Worm (Caenorhabditis elegans) whole organism, midembryonic: ENCODE measurements around the gene srbc-1.

Source experiments
- T22C8.4 ChIP-seq: fragments of 200-800 bp; sonication (Bioruptor generic); IDR thresholded peaks from 2 replicates; pipeline ENCODE4 v1.3.6; 2022; ENCODE audit warnings: missing genetic modification characterization, missing compliant biosample characterization
- cog-1 ChIP-seq: sonication (generic microtip); optimal IDR thresholded peaks from 2 replicates; lab custom pipeline; 2016; ENCODE audit warnings: missing genetic modification characterization, missing compliant biosample characterization
- flt-1 ChIP-seq: fragments of 200-800 bp; sonication (Bioruptor generic); IDR thresholded peaks from 2 replicates; pipeline ENCODE4 v1.3.6; 2022; ENCODE audit warnings: missing genetic modification characterization, missing compliant biosample characterization
- klf-2 ChIP-seq: fragments of 200-800 bp; sonication (Bioruptor generic); conservative IDR thresholded peaks from 2 replicates; pipeline ENCODE4 v1.3.6; 2022; ENCODE audit warnings: missing genetic modification reagents, missing genetic modification characterization, missing compliant biosample characterization
- med-1 ChIP-seq: sonication (generic microtip); optimal IDR thresholded peaks from 2 replicates; lab custom pipeline; 2017; ENCODE audit warnings: missing genetic modification characterization, mild to moderate bottlenecking, missing compliant biosample characterization, antibody characterized with exemption, missing genetic modification reagents; ENCODE audit not compliant: insufficient read depth
- ref-1 ChIP-seq: fragments of 200-800 bp; sonication (Bioruptor generic); conservative IDR thresholded peaks from 2 replicates; pipeline ENCODE4 v1.3.6; 2022; ENCODE audit warnings: missing genetic modification reagents, missing genetic modification characterization, missing compliant biosample characterization
- tab-1 ChIP-seq: fragments of 200-800 bp; sonication (Bioruptor generic); IDR thresholded peaks from 2 replicates; pipeline ENCODE4 v1.3.6; 2022; ENCODE audit warnings: missing genetic modification characterization, missing compliant biosample characterization
- ztf-23 ChIP-seq: fragments of 200-800 bp; sonication (Bioruptor generic); IDR thresholded peaks from 2 replicates; pipeline ENCODE4 v1.3.6; 2022; ENCODE audit warnings: missing genetic modification reagents, missing genetic modification characterization, missing compliant biosample characterization
- ztf-29 ChIP-seq: fragments of 200-800 bp; sonication (Bioruptor generic); IDR thresholded peaks from 2 replicates; pipeline ENCODE4 v1.3.6; 2022; ENCODE audit warnings: missing genetic modification reagents, missing genetic modification characterization, missing compliant biosample characterization

Gene srbc-1

DNA sequence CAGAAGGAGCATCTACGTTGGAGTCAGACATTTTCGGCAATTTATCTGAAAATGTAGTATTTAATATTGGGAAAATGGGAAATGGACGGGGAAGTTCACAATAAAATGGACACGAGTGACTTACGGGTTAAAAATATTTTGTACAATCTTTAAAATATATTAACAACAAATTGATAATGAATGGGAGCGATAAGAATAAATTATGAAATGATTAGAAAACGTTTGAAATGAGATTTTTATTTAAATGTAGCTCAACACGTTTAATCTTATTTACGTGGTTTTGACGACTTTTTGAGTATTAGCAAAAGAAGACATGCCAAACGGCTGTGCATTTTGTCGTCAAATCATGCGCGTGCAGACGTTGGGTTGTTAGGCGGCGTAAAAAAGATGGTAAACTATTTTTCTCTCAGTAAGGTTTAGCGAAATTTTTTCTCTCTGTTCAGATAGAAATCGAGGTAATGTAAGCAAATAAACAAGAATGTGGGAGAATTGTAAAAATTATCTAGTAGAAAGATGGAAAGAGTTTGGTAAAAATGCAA is 23.6 kb downstream of the srbc-1 start, which contains the start of gene fbxa-64:
Gene fbxa-64, minus strand, starts transcription at position 51 of the 539 bp plus-strand sequence.
- TF ChIP-seq ztf-29 (GFP tag; lab: Robert Waterston, UW): no peak
- no peak for TF ChIP-seq cog-1 (tag; lab: Kevin White, UChicago)
- no peak for TF ChIP-seq med-1 (GFP tag; lab: Kevin White, UChicago)
- TF ChIP-seq tab-1 (GFP tag; lab: Robert Waterston, UW): no peak
- no peak for TF ChIP-seq ztf-23 (GFP tag; lab: Robert Waterston, UW)
- TF ChIP-seq klf-2 (GFP tag; lab: Robert Waterston, UW): no peak
- no peak for TF ChIP-seq T22C8.4 (GFP tag; lab: Robert Waterston, UW)
- no peak for TF ChIP-seq flt-1 (GFP tag; lab: Robert Waterston, UW)
- TF ChIP-seq ref-1 (GFP tag; lab: Robert Waterston, UW): no peak

DNA sequence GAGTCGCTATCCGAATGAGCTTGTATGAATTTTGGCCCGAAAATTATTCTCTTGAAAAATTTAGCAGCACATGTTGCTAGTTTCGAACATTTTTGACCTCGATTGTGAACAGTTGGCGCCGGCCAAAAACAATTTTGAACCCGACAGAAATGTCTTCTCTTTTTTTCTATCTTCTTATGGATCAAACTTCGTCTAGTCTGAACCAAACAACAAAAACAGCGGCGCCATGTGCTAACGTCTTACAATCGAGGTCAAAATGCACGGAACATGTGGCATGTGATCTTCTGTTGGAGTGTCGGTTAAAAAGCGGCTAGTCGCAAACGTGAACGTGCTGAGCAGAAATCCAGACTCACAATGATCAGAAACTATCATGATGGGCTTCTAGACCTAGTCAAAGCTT is 25.6 kb downstream of the srbc-1 start:
- no peak for TF ChIP-seq klf-2 (GFP tag; lab: Robert Waterston, UW)

DNA sequence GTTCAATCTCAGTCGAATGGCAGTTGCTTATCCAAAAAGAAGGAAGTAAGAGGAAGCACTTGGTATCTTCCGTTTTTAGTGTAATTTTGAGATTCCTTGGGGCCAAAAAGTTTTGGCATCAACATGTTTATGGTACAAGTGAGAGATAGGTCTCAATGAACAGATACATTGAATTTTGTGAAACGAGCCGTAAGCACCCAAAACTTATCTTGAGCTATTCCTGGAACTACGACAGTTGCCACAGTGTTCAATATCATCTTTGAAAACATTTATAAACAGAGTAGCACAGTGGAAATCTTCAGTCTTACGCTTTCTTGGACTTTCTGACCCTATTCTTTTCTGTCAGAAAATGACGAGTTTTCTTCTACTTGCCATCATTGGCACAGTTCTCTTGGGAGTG is 26.8 kb downstream of the srbc-1 start, which contains the start of gene T28A11.3:
Gene T28A11.3, plus strand, starts transcription at position 301 of the 400 bp plus-strand sequence.
- TF ChIP-seq tab-1 (GFP tag; lab: Robert Waterston, UW) (no peak), T22C8.4 (GFP tag; lab: Robert Waterston, UW) (no peak), med-1 (GFP tag; lab: Kevin White, UChicago) (no peak), ref-1 (GFP tag; lab: Robert Waterston, UW) (no peak)

- TF ChIP-seq ref-1 (GFP tag; lab: Robert Waterston, UW) (no peak), med-1 (GFP tag; lab: Kevin White, UChicago) (no peak), flt-1 (GFP tag; lab: Robert Waterston, UW) (no peak), T22C8.4 (GFP tag; lab: Robert Waterston, UW) (no peak), ztf-29 (GFP tag; lab: Robert Waterston, UW) (no peak), klf-2 (GFP tag; lab: Robert Waterston, UW) (no peak), ztf-23 (GFP tag; lab: Robert Waterston, UW) (no peak), tab-1 (GFP tag; lab: Robert Waterston, UW) (no peak), cog-1 (tag; lab: Kevin White, UChicago) (no peak)
These were observed 28.2 kb downstream of the srbc-1 start, which contains the start of gene T28A11.4 for ce11 chrV:3273577-3274100. Gene T28A11.4, plus strand, starts transcription at chrV:3274050.

DNA sequence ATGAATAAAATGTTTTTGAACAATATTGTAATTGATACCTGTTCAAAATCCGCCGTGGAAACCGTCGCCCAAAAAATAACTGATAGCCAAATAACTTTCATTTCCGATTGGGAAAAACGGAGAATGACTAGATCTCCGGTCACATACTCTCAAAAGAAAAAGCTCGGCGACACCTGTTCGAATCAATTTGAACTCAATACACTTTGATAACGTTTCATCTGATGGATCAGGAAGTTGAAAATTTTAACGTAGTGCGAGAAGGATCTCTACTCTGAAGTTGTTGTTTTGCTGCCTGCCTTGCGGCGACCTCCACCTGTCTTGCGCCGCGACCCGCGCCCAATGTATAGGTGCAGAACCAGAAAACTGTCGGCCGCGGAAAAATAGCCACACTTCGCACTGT is 28.6 kb downstream of the srbc-1 start, which contains the start of gene T28A11.20:
Gene T28A11.20, minus strand, starts transcription at position 101 of the 400 bp plus-strand sequence.
- TF ChIP-seq klf-2 (GFP tag; lab: Robert Waterston, UW) (no peak), cog-1 (tag; lab: Kevin White, UChicago) (no peak), ztf-29 (GFP tag; lab: Robert Waterston, UW) (no peak)

DNA sequence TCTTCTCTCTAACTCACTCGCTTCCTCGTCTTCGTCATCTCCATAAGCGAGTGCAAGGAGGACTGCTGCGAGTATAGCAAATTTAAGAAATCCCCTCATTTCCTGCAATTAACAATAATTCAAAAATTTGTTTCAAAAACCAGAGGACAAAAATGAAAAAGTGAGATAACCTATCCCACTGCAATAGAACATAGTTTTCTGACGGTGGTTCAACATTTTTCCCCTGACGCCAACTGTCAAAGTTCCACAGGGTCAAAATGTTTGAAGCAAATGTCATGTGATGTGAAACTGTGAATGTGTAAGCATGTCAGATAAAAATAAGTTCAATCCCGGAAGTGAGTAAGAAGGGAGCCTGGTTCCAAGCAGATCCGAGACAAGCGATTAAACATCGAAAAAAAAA is 32.4 kb downstream of the srbc-1 start, which contains the start of gene T28A11.19:
Gene T28A11.19, minus strand, starts transcription at position 108 of the 400 bp plus-strand sequence.
- TF ChIP-seq T22C8.4 (GFP tag; lab: Robert Waterston, UW) (no peak), cog-1 (tag; lab: Kevin White, UChicago) (no peak), ref-1 (GFP tag; lab: Robert Waterston, UW) (no peak), ztf-23 (GFP tag; lab: Robert Waterston, UW) (no peak), tab-1 (GFP tag; lab: Robert Waterston, UW) (no peak), klf-2 (GFP tag; lab: Robert Waterston, UW) (no peak), med-1 (GFP tag; lab: Kevin White, UChicago) (no peak), ztf-29 (GFP tag; lab: Robert Waterston, UW) (no peak), flt-1 (GFP tag; lab: Robert Waterston, UW) (no peak)

DNA sequence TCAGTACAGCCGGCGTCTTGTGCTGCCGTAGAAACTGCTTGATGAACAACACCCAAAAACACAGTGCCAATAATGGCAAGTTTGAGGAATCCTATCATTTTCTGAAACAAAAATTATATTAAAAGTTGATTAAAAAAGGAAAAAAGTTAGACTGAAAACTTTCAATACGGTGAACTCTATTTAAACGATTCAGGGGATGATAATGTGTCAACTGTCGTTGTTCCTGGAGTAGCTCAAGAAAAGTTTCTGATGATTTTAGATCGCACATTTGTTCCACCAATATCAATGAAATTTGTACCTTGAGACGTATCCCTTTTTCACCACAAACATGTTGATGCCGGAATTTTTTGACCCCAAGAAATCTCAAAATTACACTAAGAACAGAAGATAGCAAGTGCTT is 33.8 kb downstream of the srbc-1 start, which contains the start of gene T28A11.18:
Gene T28A11.18, minus strand, starts transcription at position 101 of the 400 bp plus-strand sequence.
- no peak for TF ChIP-seq ztf-23 (GFP tag; lab: Robert Waterston, UW)
- TF ChIP-seq ref-1 (GFP tag; lab: Robert Waterston, UW): no peak
- no peak for TF ChIP-seq klf-2 (GFP tag; lab: Robert Waterston, UW)
- TF ChIP-seq cog-1 (tag; lab: Kevin White, UChicago): no peak

- TF ChIP-seq ref-1 (GFP tag; lab: Robert Waterston, UW) (no peak), flt-1 (GFP tag; lab: Robert Waterston, UW) (no peak), ztf-23 (GFP tag; lab: Robert Waterston, UW) (no peak), med-1 (GFP tag; lab: Kevin White, UChicago) (no peak), cog-1 (tag; lab: Kevin White, UChicago) (no peak), T22C8.4 (GFP tag; lab: Robert Waterston, UW) (no peak), klf-2 (GFP tag; lab: Robert Waterston, UW) (no peak), ztf-29 (GFP tag; lab: Robert Waterston, UW) (no peak), tab-1 (GFP tag; lab: Robert Waterston, UW) (no peak)
These were observed 35.6 kb downstream of the srbc-1 start, which contains the start of gene T28A11.17 for ce11 chrV:3266189-3266588. Gene T28A11.17, minus strand, starts transcription at chrV:3266289.

- TF ChIP-seq ztf-23 (GFP tag; lab: Robert Waterston, UW) (no peak), ztf-29 (GFP tag; lab: Robert Waterston, UW) (no peak), med-1 (GFP tag; lab: Kevin White, UChicago) (no peak), klf-2 (GFP tag; lab: Robert Waterston, UW) (no peak), flt-1 (GFP tag; lab: Robert Waterston, UW) (no peak), tab-1 (GFP tag; lab: Robert Waterston, UW) (no peak), T22C8.4 (GFP tag; lab: Robert Waterston, UW) (no peak), ref-1 (GFP tag; lab: Robert Waterston, UW) (no peak), cog-1 (tag; lab: Kevin White, UChicago) (no peak)
These were observed 41.7 kb downstream of the srbc-1 start, which contains the start of gene srbc-5 for ce11 chrV:3260075-3260474. Gene srbc-5, plus strand, starts transcription at chrV:3260375.
